Worm (Caenorhabditis elegans) whole organism, early embryonic: Measurements from ENCODE around the gene B0285.6.

ENCODE experiments used
- flt-1 ChIP-seq: fragments of 200-800 bp; sonication (Bioruptor generic); IDR thresholded peaks from 2 replicates; pipeline ENCODE4 v1.3.6; 2022; ENCODE audit warnings: missing genetic modification characterization, missing compliant biosample characterization
- tbx-37 ChIP-seq: fragments of 200-800 bp; sonication (Bioruptor generic); conservative IDR thresholded peaks from 2 replicates; pipeline ENCODE4 v1.3.6; 2022; ENCODE audit warnings: missing genetic modification reagents, missing genetic modification characterization, missing compliant biosample characterization

- no peak for TF ChIP-seq tbx-37 (GFP tag; lab: Robert Waterston, UW)
- TF ChIP-seq flt-1 (GFP tag; lab: Robert Waterston, UW), result no peak
Observed at ce11 chrIII:4323859-4324258, 26.0 kb upstream of the B0285.6 start, which contains the start of gene H38K22.9.
